Worm (Caenorhabditis elegans) whole organism, young adult: ENCODE measurements around the gene T19C4.5.

Source experiments
- F57C9.4 ChIP-seq: sonication (generic microtip); optimal IDR thresholded peaks from 2 replicates; lab custom pipeline; 2017; ENCODE audit warnings: mild to moderate bottlenecking, missing genetic modification characterization, missing compliant biosample characterization
- lir-1 ChIP-seq: fragments of 200-800 bp; sonication (Bioruptor generic); conservative IDR thresholded peaks from 2 replicates; pipeline ENCODE4 v1.3.6; 2022; ENCODE audit warnings: missing genetic modification reagents, missing genetic modification characterization, missing compliant biosample characterization
- lsl-1 ChIP-seq: fragments of 200-800 bp; sonication (Bioruptor generic); optimal IDR thresholded peaks from 2 replicates; lab custom pipeline; 2018; ENCODE audit warnings: mild to moderate bottlenecking, missing genetic modification characterization, moderate library complexity, missing compliant biosample characterization
- nhr-179 ChIP-seq: sonication (generic microtip); optimal IDR thresholded peaks from 2 replicates; lab custom pipeline; 2016; ENCODE audit warnings: mild to moderate bottlenecking, missing genetic modification characterization, missing compliant biosample characterization

- TF ChIP-seq nhr-179 (tag; lab: Kevin White, UChicago) (no peak), lsl-1 (no peak), F57C9.4 (tag; lab: Kevin White, UChicago) (no peak), lir-1 (GFP tag; lab: Robert Waterston, UW) (no peak)
Observed at ce11 chrV:11134296-11134695, 37.7 kb upstream of the T19C4.5 start, which contains the start of gene glb-3.
